Worm (Caenorhabditis elegans): ENCODE data around the gene xbp-1.

The xbp-1 gene

DNA sequence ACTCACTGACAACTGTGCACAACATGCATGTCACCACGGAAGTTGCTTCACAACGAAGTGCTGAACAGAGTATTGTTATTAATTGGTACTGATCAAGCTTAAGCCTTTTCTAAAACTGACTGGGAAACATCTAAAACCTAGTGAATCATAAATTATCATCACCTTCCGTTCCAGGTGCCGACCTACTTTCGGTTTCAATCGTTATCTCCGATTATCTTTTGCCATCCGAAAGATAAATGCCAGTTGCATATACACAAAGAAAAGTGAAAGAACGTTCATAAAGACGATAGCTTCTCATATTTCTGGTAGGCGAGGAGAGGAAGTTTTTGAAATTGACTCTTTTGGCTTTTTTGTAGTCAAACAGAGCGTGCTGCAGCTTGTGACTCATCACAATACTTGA is 4.0 kb upstream of the xbp-1 start:
- 0 out of 2 replicates have a peak, but pooled peaks have one; percentile 37 for TF ChIP-seq ztf-29 (GFP tag; IDR thresholded peaks at IDR 0.05)
- TF ChIP-seq ref-1 (GFP tag; conservative IDR thresholded peaks at IDR 0.05): no peak

DNA sequence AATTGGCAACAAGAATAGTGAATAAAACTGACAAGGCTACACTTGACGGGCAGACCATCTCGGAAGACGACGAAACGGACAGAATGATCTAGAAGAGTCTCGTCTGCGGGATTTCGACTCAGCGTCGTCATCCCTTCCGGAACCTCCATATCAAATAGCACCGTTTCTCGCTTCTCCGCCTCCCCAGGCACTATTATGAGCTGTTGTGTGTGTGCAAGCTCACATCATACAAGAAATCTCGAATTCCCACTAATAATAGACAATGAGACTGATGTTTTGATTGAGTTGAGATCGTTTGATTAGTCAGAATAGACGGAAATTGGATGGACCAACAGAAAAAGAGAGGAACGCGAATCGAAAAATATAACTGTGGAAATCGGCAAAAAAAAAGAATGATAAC is 3.4 kb upstream of the xbp-1 start, which contains the start of gene spp-28:
Gene spp-28, minus strand, starts transcription at position 101 of the 400 bp plus-strand sequence.
- TF ChIP-seq med-1 (GFP tag; optimal IDR thresholded peaks at IDR 0.05; ENCODE audit: insufficient read depth): no peak

DNA sequence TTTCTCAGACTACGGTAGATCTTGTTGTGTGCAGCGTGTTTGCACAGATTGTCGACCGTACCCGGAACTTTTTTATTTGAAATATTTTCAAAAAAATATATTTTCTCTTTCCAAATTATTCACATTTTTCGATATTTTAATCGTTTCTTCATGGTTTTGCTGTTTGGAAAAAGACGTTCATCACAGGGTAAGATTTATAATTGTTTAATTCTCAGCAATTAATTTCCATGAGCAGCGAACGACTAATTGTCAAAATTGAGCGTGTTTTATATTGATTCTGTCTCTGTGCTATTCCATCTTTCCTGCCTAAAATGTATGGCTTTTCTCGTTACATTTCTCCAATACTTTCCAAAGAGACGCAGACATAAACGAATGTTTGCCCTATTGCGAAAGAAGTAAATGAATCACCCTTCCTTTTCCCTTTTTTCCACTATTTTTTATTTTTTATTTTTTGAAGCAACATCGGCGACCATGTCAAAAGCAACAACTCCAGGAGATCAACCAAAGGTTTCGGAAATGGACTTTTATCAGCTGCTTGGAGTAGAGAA is 2.4 kb upstream of the xbp-1 start, which contains the start of gene dnj-16:
Gene dnj-16, plus strand, starts transcription at position 51 of the 548 bp plus-strand sequence.
- TF ChIP-seq flt-1 (GFP tag; IDR thresholded peaks at IDR 0.05) (no peak), klf-2 (GFP tag; conservative IDR thresholded peaks at IDR 0.05) (no peak), med-1 (GFP tag; optimal IDR thresholded peaks at IDR 0.05; ENCODE audit: insufficient read depth) (no peak), tab-1 (GFP tag; IDR thresholded peaks at IDR 0.05) (no peak), cog-1 (tag; optimal IDR thresholded peaks at IDR 0.05) (no peak), ztf-29 (GFP tag; IDR thresholded peaks at IDR 0.05) (no peak), ref-1 (GFP tag; conservative IDR thresholded peaks at IDR 0.05) (no peak), T22C8.4 (GFP tag; IDR thresholded peaks at IDR 0.05) (no peak), ztf-23 (GFP tag; IDR thresholded peaks at IDR 0.05) (no peak)

DNA sequence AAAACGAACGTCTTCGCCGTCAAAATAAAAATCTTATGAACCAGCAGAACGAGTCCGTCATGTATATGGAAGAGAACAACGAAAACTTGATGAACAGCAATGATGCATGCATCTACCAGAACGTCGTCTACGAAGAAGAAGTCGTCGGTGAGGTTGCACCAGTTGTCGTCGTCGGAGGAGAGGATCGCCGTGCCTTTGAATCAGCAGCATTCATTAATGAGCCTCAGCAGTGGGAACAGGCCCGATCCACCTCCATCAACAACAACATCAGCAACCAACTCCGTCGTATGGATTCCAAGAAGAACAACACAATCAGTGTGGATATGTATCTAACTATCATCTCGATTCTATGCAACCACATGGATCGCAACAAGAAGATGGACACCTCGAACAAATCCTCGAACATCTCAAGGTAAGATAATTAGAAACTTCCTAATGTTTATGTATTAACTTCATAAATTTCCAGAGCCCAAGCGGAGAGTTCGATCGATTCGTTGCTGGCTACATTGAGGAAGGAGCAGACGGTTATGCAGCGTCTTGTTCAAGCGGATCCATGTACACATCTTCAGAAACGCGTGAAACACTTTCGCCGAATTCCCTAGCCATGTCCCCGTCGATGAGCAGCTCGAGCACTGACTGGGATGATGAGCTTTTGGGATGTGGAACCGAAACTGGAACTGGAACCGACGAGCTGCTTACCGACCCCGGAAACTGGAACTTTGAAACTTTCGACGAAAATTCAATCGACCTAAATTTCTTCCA is 921 bp downstream of the xbp-1 start:
- TF ChIP-seq ref-1 (GFP tag; conservative IDR thresholded peaks at IDR 0.05): no peak

DNA sequence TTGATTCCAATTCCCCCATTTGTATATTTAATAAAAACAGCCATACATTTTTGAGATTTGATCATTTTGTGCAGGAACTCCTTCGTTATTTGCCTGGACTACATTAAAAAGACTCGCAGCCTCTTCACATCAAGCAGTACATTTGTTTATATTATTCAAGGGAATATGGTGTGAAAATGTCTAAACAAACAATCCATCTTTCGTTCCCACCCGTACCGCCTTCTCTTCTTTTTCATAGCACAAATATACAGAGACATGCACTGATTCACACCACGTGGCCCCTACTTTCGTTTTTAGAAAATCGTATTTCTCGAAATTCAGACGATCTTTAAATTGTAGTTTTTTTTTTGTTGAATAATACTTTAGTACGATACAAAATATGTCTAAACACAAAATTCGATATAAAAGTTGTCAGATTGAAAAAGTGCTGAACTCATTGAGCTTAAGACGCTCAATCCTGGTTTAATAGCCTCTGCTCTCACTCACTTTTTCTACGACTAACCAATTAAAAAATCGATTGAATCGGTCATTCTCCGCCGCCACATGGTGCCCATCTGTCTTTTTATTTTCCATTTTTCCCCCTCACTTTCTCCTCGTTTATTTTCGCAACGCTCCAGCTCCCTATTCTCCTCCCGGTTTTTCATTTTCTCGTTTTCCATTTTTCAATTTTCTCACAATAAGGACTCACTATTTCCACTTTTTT is 1.8 kb downstream of the xbp-1 start:
- no peak for TF ChIP-seq cog-1 (tag; optimal IDR thresholded peaks at IDR 0.05)
- no peak for TF ChIP-seq T22C8.4 (GFP tag; IDR thresholded peaks at IDR 0.05)
- TF ChIP-seq klf-2 (GFP tag; conservative IDR thresholded peaks at IDR 0.05): no peak
- TF ChIP-seq ztf-29 (GFP tag; IDR thresholded peaks at IDR 0.05): no peak
- no peak for TF ChIP-seq med-1 (GFP tag; optimal IDR thresholded peaks at IDR 0.05; ENCODE audit: insufficient read depth)
- no peak for TF ChIP-seq ref-1 (GFP tag; conservative IDR thresholded peaks at IDR 0.05)
- TF ChIP-seq ztf-23 (GFP tag; IDR thresholded peaks at IDR 0.05): no peak
- TF ChIP-seq flt-1 (GFP tag; IDR thresholded peaks at IDR 0.05): no peak
- no peak for TF ChIP-seq tab-1 (GFP tag; IDR thresholded peaks at IDR 0.05)

DNA sequence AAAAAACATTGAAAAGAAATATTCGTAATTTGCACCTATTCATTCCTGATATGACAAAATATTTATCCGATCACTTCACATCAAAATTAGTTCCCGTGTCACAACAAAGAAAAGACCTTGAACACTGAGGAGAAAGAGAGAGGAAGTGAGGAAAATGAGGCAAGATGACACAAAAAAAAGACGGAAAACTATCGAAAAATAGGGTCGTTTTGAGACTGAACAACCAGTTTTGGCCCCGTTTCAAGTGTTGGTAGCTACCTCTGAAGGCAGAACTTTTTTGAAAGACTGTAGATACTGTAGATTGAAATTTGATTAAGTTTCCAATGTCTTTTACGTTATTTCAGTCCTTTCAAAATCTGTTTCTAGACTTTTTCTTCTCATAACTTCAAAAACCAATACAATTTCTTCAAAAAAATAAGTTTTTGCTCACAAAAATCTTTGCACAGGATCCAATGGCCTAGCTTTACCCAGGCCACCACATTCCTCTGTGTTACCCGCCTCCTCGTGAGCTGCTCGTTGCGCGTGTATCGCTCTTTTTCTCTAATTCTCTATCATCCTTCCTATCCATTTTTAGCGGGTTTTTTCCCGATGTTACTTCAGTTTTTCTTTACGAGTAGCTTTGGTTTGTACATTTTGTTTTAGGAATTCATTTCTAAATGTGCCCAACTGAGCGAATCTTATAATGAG is 2.8 kb downstream of the xbp-1 start:
- TF ChIP-seq ztf-23 (GFP tag; IDR thresholded peaks at IDR 0.05): peak; percentile 75
- peak; percentile 47 for TF ChIP-seq cog-1 (tag; optimal IDR thresholded peaks at IDR 0.05)
- no peak for TF ChIP-seq klf-2 (GFP tag; conservative IDR thresholded peaks at IDR 0.05)
- TF ChIP-seq ref-1 (GFP tag; conservative IDR thresholded peaks at IDR 0.05): no peak

DNA sequence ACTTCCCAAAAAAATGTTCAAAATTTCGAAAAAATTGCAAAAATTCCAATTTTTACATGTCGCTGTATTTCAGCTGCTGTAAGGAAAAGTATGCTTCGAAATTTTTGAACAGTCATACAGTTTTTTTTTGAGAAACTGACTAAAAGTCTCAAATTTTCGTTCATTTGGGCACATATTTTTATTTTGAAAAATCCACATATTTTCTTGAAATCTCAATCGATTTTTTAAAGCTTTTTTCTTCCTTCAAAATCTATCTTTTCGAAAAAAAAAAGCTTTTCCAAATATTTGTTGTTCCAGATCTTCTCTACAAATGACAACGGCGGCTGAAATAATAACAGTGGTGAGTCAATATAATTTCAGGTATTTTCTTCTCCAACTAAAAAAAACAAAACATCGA is 3.4 kb downstream of the xbp-1 start, which contains the start of gene asd-1:
Gene asd-1, plus strand, starts transcription at position 298 of the 397 bp plus-strand sequence.
- TF ChIP-seq tab-1 (GFP tag; IDR thresholded peaks at IDR 0.05): no peak

DNA sequence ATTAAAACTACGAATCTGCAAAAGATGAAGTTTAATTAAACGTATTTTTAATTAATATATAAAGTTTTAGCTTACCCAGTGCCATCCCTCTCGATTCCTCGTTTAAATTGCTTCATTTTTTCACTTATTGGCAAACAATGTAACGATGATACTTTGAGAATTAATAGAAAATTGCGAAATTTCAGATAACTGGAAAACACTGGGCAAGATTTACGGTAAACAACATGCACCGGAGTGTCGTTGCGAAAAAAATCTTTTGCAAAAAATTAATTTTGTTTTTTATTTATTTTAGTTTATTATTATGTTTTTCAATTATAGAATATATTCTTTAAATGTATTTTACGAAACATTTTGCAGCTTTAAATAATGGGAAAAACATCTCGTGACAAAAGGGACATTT is 10.5 kb downstream of the xbp-1 start, which contains the start of the genes pelo-1 and R74.7:
Gene pelo-1, minus strand, starts transcription at position 151 of the 400 bp plus-strand sequence.
Gene R74.7, plus strand, starts transcription at position 358 of the 400 bp plus-strand sequence.
- TF ChIP-seq klf-2 (GFP tag; conservative IDR thresholded peaks at IDR 0.05) (no peak), med-1 (GFP tag; optimal IDR thresholded peaks at IDR 0.05; ENCODE audit: insufficient read depth) (no peak), cog-1 (tag; optimal IDR thresholded peaks at IDR 0.05) (no peak), tab-1 (GFP tag; IDR thresholded peaks at IDR 0.05) (no peak), ref-1 (GFP tag; conservative IDR thresholded peaks at IDR 0.05) (no peak), ztf-29 (GFP tag; IDR thresholded peaks at IDR 0.05) (no peak), T22C8.4 (GFP tag; IDR thresholded peaks at IDR 0.05) (no peak), flt-1 (GFP tag; IDR thresholded peaks at IDR 0.05) (no peak), ztf-23 (GFP tag; IDR thresholded peaks at IDR 0.05) (no peak)

DNA sequence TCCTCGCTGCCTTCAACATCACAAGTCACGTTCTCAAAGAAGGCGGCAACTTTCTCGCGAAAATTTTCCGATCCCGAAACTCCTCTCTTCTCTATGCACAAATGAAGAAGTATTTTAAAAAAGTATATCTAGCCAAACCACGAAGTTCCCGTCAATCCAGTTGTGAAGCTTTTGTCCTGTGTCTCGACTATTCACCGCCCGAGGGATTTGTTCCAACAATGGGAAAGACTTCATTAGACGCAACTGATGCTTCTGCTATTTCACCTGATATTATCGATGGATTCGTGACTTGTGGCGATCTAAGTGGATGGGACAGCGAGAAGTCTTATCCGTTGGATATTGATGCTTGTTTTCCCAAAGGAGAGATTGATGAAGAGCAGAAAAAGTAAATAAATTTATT is 11.4 kb downstream of the xbp-1 start:
- TF ChIP-seq flt-1 (GFP tag; IDR thresholded peaks at IDR 0.05) (no peak), ztf-29 (GFP tag; IDR thresholded peaks at IDR 0.05) (no peak), klf-2 (GFP tag; conservative IDR thresholded peaks at IDR 0.05) (no peak), cog-1 (tag; optimal IDR thresholded peaks at IDR 0.05) (no peak), tab-1 (GFP tag; IDR thresholded peaks at IDR 0.05) (no peak), T22C8.4 (GFP tag; IDR thresholded peaks at IDR 0.05) (no peak), ztf-23 (GFP tag; IDR thresholded peaks at IDR 0.05) (no peak), ref-1 (GFP tag; conservative IDR thresholded peaks at IDR 0.05) (no peak), med-1 (GFP tag; optimal IDR thresholded peaks at IDR 0.05; ENCODE audit: insufficient read depth) (no peak)

DNA sequence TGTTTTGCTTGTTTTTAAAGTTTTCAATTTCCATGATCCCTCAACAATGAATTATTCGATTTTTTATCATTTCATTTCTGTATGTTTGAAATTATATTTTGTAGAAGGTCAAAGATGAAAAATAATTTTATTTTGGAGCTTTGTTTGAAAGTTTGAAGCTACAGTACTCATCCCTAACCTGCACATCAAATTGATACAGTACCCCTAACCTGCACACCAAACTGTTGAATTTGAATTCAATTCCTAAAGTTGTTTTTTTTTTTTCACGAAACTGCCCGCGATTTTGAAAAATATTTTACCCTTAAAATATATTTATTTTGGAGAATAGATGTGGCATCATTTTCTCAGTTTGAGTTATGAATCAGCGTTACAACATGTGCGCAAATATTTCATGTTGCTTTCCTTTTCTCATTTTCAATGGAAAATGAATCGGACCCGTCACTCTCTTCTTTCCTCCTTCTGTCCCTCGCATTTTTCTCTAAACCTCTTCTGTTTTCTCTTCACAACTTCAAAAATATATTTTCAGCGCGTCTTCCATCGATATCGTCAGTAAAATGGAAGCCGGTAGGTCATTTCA is 12.2 kb downstream of the xbp-1 start, which contains the start of gene R74.8:
Gene R74.8, plus strand, starts transcription at position 527 of the 577 bp plus-strand sequence.
- no peak for TF ChIP-seq ref-1 (GFP tag; conservative IDR thresholded peaks at IDR 0.05)
- no peak for TF ChIP-seq flt-1 (GFP tag; IDR thresholded peaks at IDR 0.05)
- TF ChIP-seq ztf-23 (GFP tag; IDR thresholded peaks at IDR 0.05): no peak
- no peak for TF ChIP-seq ztf-29 (GFP tag; IDR thresholded peaks at IDR 0.05)
- TF ChIP-seq klf-2 (GFP tag; conservative IDR thresholded peaks at IDR 0.05): no peak
- no peak for TF ChIP-seq T22C8.4 (GFP tag; IDR thresholded peaks at IDR 0.05)
- no peak for TF ChIP-seq cog-1 (tag; optimal IDR thresholded peaks at IDR 0.05)
- TF ChIP-seq med-1 (GFP tag; optimal IDR thresholded peaks at IDR 0.05; ENCODE audit: insufficient read depth): no peak
- no peak for TF ChIP-seq tab-1 (GFP tag; IDR thresholded peaks at IDR 0.05)

Data from whole organism, midembryonic.